Worm (Caenorhabditis elegans) whole organism, mixed stage, embryonic: ENCODE results near the gene C53B4.2.

ENCODE experiments used
- M03D4.4 ChIP-seq: sonication (generic microtip); optimal IDR thresholded peaks from 2 replicates; lab custom pipeline; 2017; ENCODE audit warnings: mild to moderate bottlenecking, missing genetic modification characterization, missing compliant biosample characterization
- bed-3 ChIP-seq: fragments of 200-800 bp; sonication (Bioruptor generic); optimal IDR thresholded peaks from 3 replicates; lab custom pipeline; 2018; ENCODE audit warnings: mild to moderate bottlenecking, missing genetic modification characterization, moderate library complexity, missing compliant biosample characterization
- blmp-1 ChIP-seq: fragments of 150-350 bp; optimal IDR thresholded peaks from 2 replicates; lab custom pipeline; 2014; ENCODE audit warnings: missing biosample characterization, missing genetic modification characterization
- ceh-39 ChIP-seq: fragments of 150-350 bp; optimal IDR thresholded peaks from 2 replicates; lab custom pipeline; 2014; ENCODE audit warnings: missing biosample characterization, missing genetic modification characterization
- ceh-43 ChIP-seq: fragments of 200-800 bp; sonication (Bioruptor generic); optimal IDR thresholded peaks from 2 replicates; lab custom pipeline; 2018; ENCODE audit warnings: mild to moderate bottlenecking, missing genetic modification characterization, moderate library complexity, missing compliant biosample characterization
- ceh-83 ChIP-seq: fragments of 200-800 bp; sonication (Bioruptor generic); optimal IDR thresholded peaks from 2 replicates; lab custom pipeline; 2018; ENCODE audit warnings: mild to moderate bottlenecking, missing genetic modification characterization, missing compliant biosample characterization
- ces-1 ChIP-seq: fragments of 150-350 bp; optimal IDR thresholded peaks from 2 replicates; lab custom pipeline; 2014; ENCODE audit warnings: missing biosample characterization, missing genetic modification reagents, missing genetic modification characterization
- cnd-1 ChIP-seq: fragments of 200-800 bp; sonication (Bioruptor generic); optimal IDR thresholded peaks from 2 replicates; lab custom pipeline; 2018; ENCODE audit warnings: mild to moderate bottlenecking, missing genetic modification characterization, missing compliant biosample characterization
- drap-1 ChIP-seq: fragments of 200-800 bp; sonication (Bioruptor generic); optimal IDR thresholded peaks from 3 replicates; lab custom pipeline; 2018; ENCODE audit warnings: mild to moderate bottlenecking, missing genetic modification characterization, missing compliant biosample characterization
- flh-1 ChIP-seq: fragments of 200-800 bp; sonication (Bioruptor generic); optimal IDR thresholded peaks from 2 replicates; lab custom pipeline; 2018; ENCODE audit warnings: mild to moderate bottlenecking, missing genetic modification characterization, moderate library complexity, missing compliant biosample characterization
- ham-2 ChIP-seq: fragments of 200-800 bp; sonication (Bioruptor generic); optimal IDR thresholded peaks from 2 replicates; lab custom pipeline; 2018; ENCODE audit warnings: mild to moderate bottlenecking, missing genetic modification characterization, missing compliant biosample characterization
- hlh-1 ChIP-seq: fragments of 150-350 bp; optimal IDR thresholded peaks from 2 replicates; lab custom pipeline; 2014; ENCODE audit warnings: missing biosample characterization, missing genetic modification reagents, missing genetic modification characterization
- lin-32 ChIP-seq: fragments of 200-800 bp; sonication (Bioruptor generic); optimal IDR thresholded peaks from 2 replicates; lab custom pipeline; 2018; ENCODE audit warnings: mild to moderate bottlenecking, missing genetic modification characterization, missing compliant biosample characterization
- lsy-2 ChIP-seq: fragments of 150-350 bp; optimal IDR thresholded peaks from 2 replicates; lab custom pipeline; 2014; ENCODE audit warnings: missing biosample characterization, missing genetic modification characterization
- mab-5 ChIP-seq: fragments of 150-350 bp; optimal IDR thresholded peaks from 2 replicates; lab custom pipeline; 2014; ENCODE audit warnings: missing biosample characterization, missing genetic modification characterization
- mep-1 ChIP-seq: fragments of 150-350 bp; optimal IDR thresholded peaks from 2 replicates; lab custom pipeline; 2017; ENCODE audit warnings: missing biosample characterization, missing genetic modification reagents, missing genetic modification characterization, inconsistent platforms
- mls-2 ChIP-seq: sonication (generic microtip); optimal IDR thresholded peaks from 2 replicates; lab custom pipeline; 2016; ENCODE audit warnings: mild to moderate bottlenecking, missing genetic modification characterization, moderate library complexity, missing compliant biosample characterization
- nhr-12 ChIP-seq: fragments of 150-350 bp; optimal IDR thresholded peaks from 2 replicates; lab custom pipeline; 2014; ENCODE audit warnings: missing biosample characterization, missing genetic modification characterization
- nhr-2 ChIP-seq: fragments of 150-350 bp; optimal IDR thresholded peaks from 2 replicates; lab custom pipeline; 2014; ENCODE audit warnings: missing biosample characterization, missing genetic modification characterization
- nhr-237 ChIP-seq: fragments of 150-350 bp; optimal IDR thresholded peaks from 2 replicates; lab custom pipeline; 2014; ENCODE audit warnings: missing biosample characterization, missing genetic modification characterization
- nhr-76 ChIP-seq: sonication (generic microtip); optimal IDR thresholded peaks from 2 replicates; lab custom pipeline; 2017; ENCODE audit warnings: missing biosample characterization, missing genetic modification characterization
- pha-4 ChIP-seq: fragments of 150-350 bp; optimal IDR thresholded peaks from 2 replicates; lab custom pipeline; 2018; ENCODE audit warnings: missing biosample characterization, missing genetic modification reagents, missing genetic modification characterization
- sem-2 ChIP-seq: fragments of 200-800 bp; sonication (Bioruptor generic); optimal IDR thresholded peaks from 2 replicates; lab custom pipeline; 2018; ENCODE audit warnings: mild to moderate bottlenecking, missing genetic modification characterization, missing compliant biosample characterization
- snpc-4 ChIP-seq: fragments of 150-350 bp; optimal IDR thresholded peaks from 2 replicates; lab custom pipeline; 2014; ENCODE audit warnings: missing biosample characterization, missing genetic modification characterization
- sptf-1 ChIP-seq: sonication (generic microtip); optimal IDR thresholded peaks from 2 replicates; lab custom pipeline; 2017; ENCODE audit warnings: mild to moderate bottlenecking, missing genetic modification characterization, moderate library complexity, missing compliant biosample characterization
- unc-120 ChIP-seq: sonication (generic microtip); optimal IDR thresholded peaks from 2 replicates; lab custom pipeline; 2017; ENCODE audit warnings: missing genetic modification characterization, missing compliant biosample characterization; ENCODE audit not compliant: poor library complexity, severe bottlenecking
- unc-62 ChIP-seq: fragments of 150-350 bp; optimal IDR thresholded peaks from 2 replicates; lab custom pipeline; 2014; ENCODE audit warnings: missing biosample characterization, missing genetic modification reagents, missing genetic modification characterization

Gene C53B4.2

ce11 chrIV:8929942-8930492 lies 36.0 kb upstream of the C53B4.2 start, which contains the start of the genes D1046.18 and slc-25A26:
D1046.18 (plus strand) TSS chrIV:8930242.
slc-25A26 (plus strand) TSS chrIV:8930442.
- no peak for TF ChIP-seq lsy-2 (tag; lab: Kevin White, UChicago)
- no peak for TF ChIP-seq nhr-12 (tag; lab: Kevin White, UChicago)
- no peak for TF ChIP-seq pha-4 (tag; lab: Kevin White, UChicago)
- TF ChIP-seq nhr-237 (tag; lab: Kevin White, UChicago) = no peak
- no peak for TF ChIP-seq hlh-1
- no peak for TF ChIP-seq sem-2
- no peak for TF ChIP-seq mls-2 (tag; lab: Kevin White, UChicago)
- TF ChIP-seq sptf-1 (tag; lab: Kevin White, UChicago) = no peak
- TF ChIP-seq ceh-83 = no peak
- TF ChIP-seq mep-1 (tag; lab: Kevin White, UChicago) = no peak
- TF ChIP-seq, all 35 proteins: peak for 0

DNA sequence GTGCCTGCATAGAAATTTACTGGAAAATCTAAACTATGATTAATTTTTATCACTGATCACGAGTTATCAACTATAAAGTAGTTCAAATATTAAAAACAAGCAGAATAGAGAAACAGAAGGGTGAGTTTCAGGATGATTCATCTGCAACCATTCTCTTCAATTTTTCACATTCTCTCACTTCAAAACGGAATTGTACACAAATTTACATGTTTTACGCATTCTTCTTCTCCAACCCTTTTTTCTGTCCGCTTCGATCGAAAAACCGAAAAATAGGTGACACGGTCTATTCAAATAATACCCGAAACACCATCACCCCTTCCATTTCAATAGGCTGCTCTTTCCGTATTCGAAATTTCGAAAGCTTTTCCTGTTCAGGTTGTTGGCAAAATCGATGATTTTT lies 32.4 kb upstream of the C53B4.2 start, which contains the start of gene D1046.4:
D1046.4 (plus strand) TSS at position 301 of the 400 bp plus-strand sequence.
- TF ChIP-seq nhr-237 (tag; lab: Kevin White, UChicago) = no peak
- no peak for TF ChIP-seq M03D4.4 (tag; lab: Kevin White, UChicago)
- no peak for TF ChIP-seq lin-32 (GFP tag; lab: Kevin White, UChicago)
- TF ChIP-seq flh-1 = no peak
- TF ChIP-seq hlh-1 = no peak
- no peak for TF ChIP-seq nhr-12 (tag; lab: Kevin White, UChicago)
- no peak for TF ChIP-seq mab-5 (tag; lab: Kevin White, UChicago)
- no peak for TF ChIP-seq nhr-76 (tag; lab: Kevin White, UChicago)
- no peak for TF ChIP-seq cnd-1 (tag; lab: Kevin White, UChicago)
- no peak for TF ChIP-seq mep-1 (tag; lab: Kevin White, UChicago)
- no peak for TF ChIP-seq pha-4 (tag; lab: Kevin White, UChicago)
- TF ChIP-seq drap-1 (GFP tag; lab: Kevin White, UChicago) = no peak
- TF ChIP-seq, all 35 proteins: peak for 0

DNA sequence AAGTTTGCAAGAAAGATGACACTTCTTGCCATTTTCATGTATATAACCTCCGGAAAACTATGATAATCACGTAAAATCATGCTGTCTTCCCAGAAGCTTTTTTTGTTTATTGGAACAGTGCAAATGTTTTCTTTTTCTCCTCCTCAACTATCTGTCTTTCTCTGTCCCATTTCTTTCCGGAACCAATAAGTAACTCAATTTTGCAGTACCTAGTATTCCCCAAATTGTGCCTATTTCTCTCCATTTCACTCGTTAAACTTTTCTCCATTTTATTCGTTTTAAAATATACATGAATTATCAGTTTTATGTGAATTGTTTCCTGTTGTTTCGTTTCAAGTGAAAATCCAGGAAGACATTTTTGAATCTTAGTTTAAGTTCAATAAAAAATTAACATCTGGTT lies 22.6 kb upstream of the C53B4.2 start:
- TF ChIP-seq mab-5 (tag; lab: Kevin White, UChicago) = no peak
- TF ChIP-seq sem-2 = no peak
- no peak for TF ChIP-seq ham-2
- no peak for TF ChIP-seq flh-1
- peak; percentile 73 for TF ChIP-seq ces-1

DNA sequence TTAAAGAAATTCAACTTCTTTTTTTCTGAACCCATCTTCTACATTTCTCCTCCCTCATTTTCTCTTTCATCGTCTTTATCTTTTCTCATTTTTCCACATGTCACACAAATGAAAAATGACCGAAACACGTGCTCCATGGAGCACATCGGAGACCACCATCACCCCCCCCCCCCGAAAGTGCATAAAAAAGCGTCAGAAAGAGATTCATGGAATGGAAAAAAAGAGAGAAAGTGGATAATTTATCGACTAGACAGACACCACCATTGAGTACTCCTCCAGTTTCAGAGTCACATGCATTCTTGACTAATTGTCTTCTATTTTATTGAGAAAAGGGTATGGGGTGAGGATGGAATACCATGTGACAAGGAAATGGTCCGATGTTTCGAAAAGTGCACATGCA lies 18.8 kb upstream of the C53B4.2 start:
- TF ChIP-seq unc-62 (peak; percentile 33), mab-5 (tag; lab: Kevin White, UChicago) (peak; percentile 37), unc-120 (tag; lab: Kevin White, UChicago) (peak; percentile 50), bed-3 (no peak)

ce11 chrIV:8949078-8950039 lies 16.6 kb upstream of the C53B4.2 start:
- no peak for TF ChIP-seq unc-120 (tag; lab: Kevin White, UChicago)
- no peak for TF ChIP-seq ceh-43 (GFP tag; lab: Kevin White, UChicago)
- TF ChIP-seq nhr-2 (tag; lab: Kevin White, UChicago) = no peak
- no peak for TF ChIP-seq hlh-1
- no peak for TF ChIP-seq blmp-1 (tag; lab: Kevin White, UChicago)
- TF ChIP-seq lin-32 (GFP tag; lab: Kevin White, UChicago) = no peak
- TF ChIP-seq snpc-4 = no peak
- TF ChIP-seq ceh-39 (tag; lab: Kevin White, UChicago) = no peak
- TF ChIP-seq, all 35 proteins: peak for 0
